Worm (Caenorhabditis elegans) whole organism, L1 larva: ENCODE data around the gene E04D5.5.

Experiments
- ama-1 ChIP-seq: fragments of 150-350 bp; optimal IDR thresholded peaks from 2 replicates; lab custom pipeline; 2014
- blmp-1 ChIP-seq: fragments of 150-350 bp; optimal IDR thresholded peaks from 2 replicates; lab custom pipeline; 2014; ENCODE audit warnings: missing biosample characterization, missing genetic modification characterization
- ces-1 ChIP-seq: fragments of 150-350 bp; optimal IDR thresholded peaks from 2 replicates; lab custom pipeline; 2014; ENCODE audit warnings: missing biosample characterization, missing genetic modification reagents, missing genetic modification characterization
- ets-5 ChIP-seq: fragments of 200-800 bp; sonication (Bioruptor generic); IDR thresholded peaks from 2 replicates; pipeline ENCODE4 v1.3.6; 2022; ENCODE audit warnings: missing genetic modification characterization, missing compliant biosample characterization
- mab-9 ChIP-seq: fragments of 200-800 bp; sonication (Bioruptor generic); IDR thresholded peaks from 2 replicates; pipeline ENCODE4 v1.3.6; 2022; ENCODE audit warnings: missing genetic modification reagents, missing genetic modification characterization, missing compliant biosample characterization
- nhr-28 ChIP-seq: fragments of 150-350 bp; optimal IDR thresholded peaks from 2 replicates; lab custom pipeline; 2014; ENCODE audit warnings: missing biosample characterization, missing genetic modification characterization
- nhr-47 ChIP-seq: sonication (generic microtip); optimal IDR thresholded peaks from 2 replicates; lab custom pipeline; 2016; ENCODE audit warnings: mild to moderate bottlenecking, missing genetic modification characterization, moderate library complexity, missing compliant biosample characterization
- skn-1 ChIP-seq: fragments of 150-350 bp; optimal IDR thresholded peaks from 2 replicates; lab custom pipeline; 2014; ENCODE audit warnings: missing biosample characterization, missing genetic modification characterization
- unc-130 ChIP-seq: fragments of 150-350 bp; optimal IDR thresholded peaks from 2 replicates; lab custom pipeline; 2017; ENCODE audit warnings: missing biosample characterization, missing genetic modification characterization, inconsistent platforms
- unc-62 ChIP-seq: fragments of 150-350 bp; optimal IDR thresholded peaks from 2 replicates; lab custom pipeline; 2014; ENCODE audit warnings: missing biosample characterization, missing genetic modification reagents, missing genetic modification characterization

DNA sequence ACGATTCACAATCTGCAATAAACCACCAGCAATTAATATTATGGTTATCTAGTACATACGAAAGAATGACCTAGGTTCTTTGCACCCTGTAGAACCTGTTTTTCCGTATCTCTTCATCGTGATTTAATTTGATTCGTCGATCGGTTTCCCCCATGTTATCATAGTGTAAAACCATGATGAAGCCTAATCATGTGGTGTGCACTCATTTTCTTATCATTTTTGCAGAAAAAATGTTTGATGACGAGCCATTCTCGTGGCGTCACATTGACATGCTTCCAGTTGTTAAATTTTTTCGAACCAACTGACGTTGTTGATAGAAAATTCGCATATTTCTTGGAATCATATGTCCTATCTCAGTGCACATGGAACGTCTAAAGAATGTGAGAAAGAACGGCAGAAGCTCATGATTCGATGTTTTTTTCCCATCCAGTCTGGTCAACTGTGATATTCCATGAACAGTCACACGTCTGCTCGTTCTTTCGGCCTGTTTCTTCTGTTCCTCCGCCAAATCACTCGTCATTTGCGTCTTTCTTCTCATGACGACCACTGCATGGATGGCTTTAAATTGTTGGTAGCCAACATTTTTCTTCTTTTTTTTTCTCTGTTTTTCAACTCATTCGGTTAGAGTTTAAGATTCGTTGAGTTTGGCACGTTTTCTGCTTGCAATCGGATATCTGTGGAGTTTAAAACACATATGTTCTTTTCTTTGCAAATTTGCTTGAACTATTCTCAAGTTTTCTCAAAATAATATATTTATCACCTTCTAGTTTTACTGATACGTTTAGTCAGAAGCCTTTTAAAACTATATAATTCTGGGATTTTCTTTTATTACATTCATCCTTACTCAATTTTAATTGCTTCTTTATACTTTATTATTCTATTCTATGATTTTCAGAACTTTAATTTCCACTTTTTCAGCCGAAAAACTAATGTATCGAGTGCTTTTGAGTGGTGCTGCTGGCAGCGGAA is 36.5 kb downstream of the E04D5.5 start, which contains the start of gene ZK673.2:
- TF ChIP-seq skn-1 (no peak), unc-62 (GFP tag; lab: Kevin White, UChicago) (no peak), ama-1 (lab: Kevin White, UChicago) (no peak), unc-130 (tag; lab: Kevin White, UChicago) (no peak), ets-5 (GFP tag; lab: Robert Waterston, UW) (no peak), mab-9 (no peak), nhr-47 (tag; lab: Kevin White, UChicago) (no peak), blmp-1 (tag; lab: Kevin White, UChicago) (peak; percentile 80), ces-1 (no peak), nhr-28 (no peak)
